Worm (Caenorhabditis elegans) whole organism, L1 larva: ENCODE data around the gene T27A8.3.

ENCODE experiments used
- ceh-82 ChIP-seq, 3 experiments: fragments of 150-350 bp in 1 of 3; sonication (generic microtip) in 2 of 3; optimal IDR thresholded peaks; 2 replicates each; lab custom pipeline; 2014 to 2017; ENCODE audit warnings: missing biosample characterization in 3 of 3, missing genetic modification characterization in 3 of 3
- ceh-88 ChIP-seq: fragments of 200-800 bp; sonication (Bioruptor generic); IDR thresholded peaks from 2 replicates; pipeline ENCODE4 v1.3.6; 2022; ENCODE audit warnings: missing genetic modification characterization, missing compliant biosample characterization
- egl-27 ChIP-seq, 2 experiments: fragments of 150-350 bp in 1 of 2; sonication (generic microtip); optimal IDR thresholded peaks; 3 replicates each; lab custom pipeline; 2017 to 2018; ENCODE audit warnings: missing biosample characterization in 2 of 2, missing genetic modification characterization in 2 of 2, missing genetic modification reagents in 2 of 2
- unc-30 ChIP-seq: sonication (generic microtip); optimal IDR thresholded peaks from 2 replicates; lab custom pipeline; 2017; ENCODE audit warnings: missing biosample characterization, missing genetic modification characterization

ce11 chrX:16076470-16076869 is 14.0 kb downstream of the T27A8.3 start, which contains the start of gene C30F2.4:
- no peak for TF ChIP-seq ceh-82 (tag; optimal IDR thresholded peaks at IDR 0.05; lab: Kevin White, UChicago)
- TF ChIP-seq unc-30 (tag; lab: Kevin White, UChicago): no peak
- TF ChIP-seq egl-27 (tag; optimal IDR thresholded peaks at IDR 0.05; lab: Kevin White, UChicago): no peak
- TF ChIP-seq ceh-88: no peak
